Worm (Caenorhabditis elegans): ENCODE measurements around the gene C52E4.12.

C52E4.12 gene

DNA sequence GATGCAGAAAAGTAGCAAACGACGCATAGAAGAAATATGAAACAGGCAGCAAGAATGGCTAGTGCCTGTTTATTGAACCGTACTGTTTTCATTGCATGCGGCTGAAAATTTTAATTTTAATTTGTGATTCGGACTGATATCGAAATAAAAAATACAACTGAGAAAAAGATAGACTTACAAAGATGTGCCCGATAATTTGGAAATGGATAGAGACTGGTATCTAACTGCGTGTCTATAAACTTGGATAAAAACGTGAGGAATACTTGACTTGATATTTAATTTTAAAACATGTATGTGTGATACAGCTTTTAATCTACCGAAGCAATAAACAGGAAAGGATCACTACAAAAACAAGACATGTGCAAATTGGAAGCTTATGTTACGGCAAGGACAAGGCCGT lies 10.6 kb upstream of the C52E4.12 start, which contains the start of gene mans-2:
Gene mans-2 (minus strand): TSS at position 101 of the 400 bp plus-strand sequence.
- TF ChIP-seq ceh-19 (GFP tag; optimal IDR thresholded peaks at IDR 0.05) (no peak), ahr-1 (tag; optimal IDR thresholded peaks at IDR 0.05) (no peak), ref-2 (tag; optimal IDR thresholded peaks at IDR 0.05) (no peak), fkh-6 (tag; optimal IDR thresholded peaks at IDR 0.05) (no peak), lin-11 (tag; optimal IDR thresholded peaks at IDR 0.05) (no peak), hlh-8 (tag; optimal IDR thresholded peaks at IDR 0.05) (no peak), ceh-9 (tag; optimal IDR thresholded peaks at IDR 0.05) (no peak), ztf-16 (tag; optimal IDR thresholded peaks at IDR 0.05) (no peak), ceh-34 (tag; optimal IDR thresholded peaks at IDR 0.05) (no peak), unc-42 (tag; optimal IDR thresholded peaks at IDR 0.05) (no peak), unc-55 (GFP tag; optimal IDR thresholded peaks at IDR 0.05) (no peak), T23F11.4 (GFP tag; optimal IDR thresholded peaks at IDR 0.05) (no peak), hlh-30 (tag; optimal IDR thresholded peaks at IDR 0.05; ENCODE audit: insufficient read depth) (no peak), madf-2 (tag; optimal IDR thresholded peaks at IDR 0.05) (no peak), ceh-14 (tag; optimal IDR thresholded peaks at IDR 0.05) (no peak), eyg-1 (tag; optimal IDR thresholded peaks at IDR 0.05) (no peak), nhr-11 (tag; optimal IDR thresholded peaks at IDR 0.05) (no peak), ceh-30 (tag; optimal IDR thresholded peaks at IDR 0.05) (no peak), dve-1 (tag; optimal IDR thresholded peaks at IDR 0.05) (no peak)

DNA sequence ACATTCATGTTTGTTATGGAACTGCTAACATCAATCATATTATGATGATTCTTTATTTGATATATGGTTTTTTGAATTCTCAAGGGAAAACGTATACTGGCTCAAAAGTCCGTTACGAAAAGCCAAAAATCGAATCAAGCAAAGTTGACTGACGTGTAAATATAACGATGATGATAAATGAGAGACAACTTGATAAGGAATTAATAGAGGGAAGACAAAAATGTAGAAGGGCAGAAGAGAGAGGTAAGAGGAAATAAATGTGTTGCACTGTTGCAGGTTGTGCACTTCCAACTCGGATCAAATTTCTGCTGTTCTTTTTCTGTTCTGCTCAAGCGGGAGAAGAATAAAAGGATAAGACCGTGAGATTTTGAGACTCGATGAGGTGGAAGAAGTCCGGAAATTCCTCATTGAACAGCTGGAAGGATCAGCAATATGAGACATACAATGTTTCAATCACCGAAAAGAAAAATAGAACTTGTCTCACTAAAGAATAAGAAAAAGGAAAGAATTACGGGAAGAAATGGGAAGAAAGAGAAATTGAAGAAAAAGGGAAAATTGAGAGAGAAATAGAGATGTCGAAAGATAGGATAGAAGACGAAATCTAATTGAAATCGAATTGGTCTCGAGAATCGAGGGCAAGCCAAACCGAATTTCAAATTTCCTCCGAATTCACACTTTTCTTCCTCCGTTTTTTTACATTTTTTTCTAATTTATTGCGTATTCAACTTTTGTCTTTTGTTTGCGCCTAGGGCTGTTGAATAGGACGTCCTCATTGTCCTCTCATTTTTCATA lies 9.7 kb upstream of the C52E4.12 start:
- TF ChIP-seq unc-42 (tag; optimal IDR thresholded peaks at IDR 0.05): peak; percentile 96
- no peak for TF ChIP-seq ceh-48 (tag; optimal IDR thresholded peaks at IDR 0.05)

DNA sequence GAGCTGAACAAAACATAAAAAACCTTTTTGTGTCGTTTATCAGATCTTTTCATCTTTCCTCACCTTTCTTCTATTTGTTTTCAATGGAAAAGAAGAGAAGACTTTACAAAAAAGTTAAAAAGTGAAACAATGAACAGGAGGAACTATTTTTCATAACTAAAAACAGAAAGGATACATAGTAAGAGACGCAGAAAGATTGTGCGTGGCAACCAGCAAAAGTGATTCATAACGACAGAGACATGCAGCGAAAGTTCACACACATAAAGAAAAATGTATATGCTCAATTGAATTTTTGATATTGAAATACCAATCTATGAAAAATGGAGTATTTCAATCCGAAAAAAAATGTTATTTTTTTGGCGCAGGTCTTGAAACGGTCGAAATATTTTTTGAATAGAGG lies 6.1 kb upstream of the C52E4.12 start:
- no peak for TF ChIP-seq madf-2 (tag; optimal IDR thresholded peaks at IDR 0.05)
- TF ChIP-seq hlh-15 (tag; optimal IDR thresholded peaks at IDR 0.05): no peak
- TF ChIP-seq ets-4 (tag; optimal IDR thresholded peaks at IDR 0.05): no peak
- TF ChIP-seq C38D4.7 (GFP tag; optimal IDR thresholded peaks at IDR 0.05): no peak
- no peak for TF ChIP-seq pha-4 (tag; optimal IDR thresholded peaks at IDR 0.05)
- no peak for TF ChIP-seq K02D7.2 (tag; optimal IDR thresholded peaks at IDR 0.05)
- TF ChIP-seq ceh-48 (tag; optimal IDR thresholded peaks at IDR 0.05): no peak
- no peak for TF ChIP-seq pros-1 (tag; optimal IDR thresholded peaks at IDR 0.05)
- TF ChIP-seq ttx-3 (tag; optimal IDR thresholded peaks at IDR 0.05): no peak
- no peak for TF ChIP-seq T23F11.4 (GFP tag; optimal IDR thresholded peaks at IDR 0.05)
- no peak for TF ChIP-seq ceh-45 (GFP tag; IDR thresholded peaks at IDR 0.05)
- no peak for TF ChIP-seq ref-2 (tag; optimal IDR thresholded peaks at IDR 0.05)
- no peak for TF ChIP-seq fax-1 (tag; optimal IDR thresholded peaks at IDR 0.05)

DNA sequence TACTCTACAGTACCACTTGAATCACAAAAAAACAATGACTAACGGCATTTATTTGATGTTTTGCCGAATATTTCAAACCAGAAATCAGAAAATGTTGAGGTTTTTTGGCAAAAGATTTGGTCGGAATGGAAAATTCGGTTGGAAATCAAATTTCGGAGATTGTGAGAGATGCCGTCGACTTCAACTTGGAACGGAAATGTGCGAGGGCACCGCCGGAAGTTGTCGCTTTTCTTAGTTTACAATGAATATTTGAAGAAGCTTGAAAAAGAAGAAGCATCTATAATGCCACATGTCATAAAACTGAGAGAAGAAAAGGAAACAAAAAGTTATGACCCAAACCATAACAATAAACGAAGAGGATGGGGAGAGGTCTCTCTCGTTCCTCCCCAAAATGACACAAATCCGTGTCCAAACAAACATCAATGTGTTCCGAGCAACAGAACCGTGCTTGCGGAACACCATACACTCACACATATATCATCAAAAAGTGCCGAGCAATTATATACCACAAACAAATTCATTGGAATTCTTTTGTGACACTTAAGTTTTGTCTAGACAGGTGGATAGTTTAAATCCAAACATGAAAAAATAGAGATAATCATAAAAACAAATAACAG lies 5.3 kb upstream of the C52E4.12 start:
- TF ChIP-seq unc-55 (GFP tag; optimal IDR thresholded peaks at IDR 0.05): no peak
- no peak for TF ChIP-seq ceh-48 (tag; optimal IDR thresholded peaks at IDR 0.05)
- no peak for TF ChIP-seq ceh-19 (GFP tag; optimal IDR thresholded peaks at IDR 0.05)
- TF ChIP-seq unc-42 (tag; optimal IDR thresholded peaks at IDR 0.05): peak; percentile 55

DNA sequence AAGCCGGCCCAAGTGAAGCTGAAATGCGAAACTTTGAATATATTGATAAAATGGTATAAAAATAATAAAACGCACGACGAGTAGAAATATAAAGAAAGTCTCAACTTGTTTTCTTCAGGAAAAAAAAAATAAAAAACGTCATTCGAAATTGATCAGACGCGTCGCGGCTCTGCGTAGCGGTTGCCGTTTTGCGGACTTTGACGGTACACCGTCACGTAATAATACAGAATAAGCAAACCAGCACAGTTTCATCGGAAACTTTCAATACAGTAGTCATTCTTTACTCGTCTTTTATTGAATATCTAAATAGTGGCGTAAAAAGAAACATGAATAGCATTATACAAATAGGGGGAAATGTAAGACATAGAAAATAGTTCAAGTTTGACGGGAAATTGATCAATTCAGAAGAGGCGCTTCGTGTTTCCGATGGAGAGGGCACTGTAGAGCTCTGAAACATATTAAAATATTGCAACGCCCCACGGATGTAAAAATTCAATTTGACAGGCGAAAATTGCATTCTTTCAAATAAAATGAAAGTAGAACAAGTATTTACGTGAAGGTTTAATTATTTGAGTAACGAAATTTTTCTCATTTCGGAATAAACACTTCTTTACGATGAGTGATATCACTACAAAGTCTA lies 2.1 kb upstream of the C52E4.12 start, which contains the start of the genes cyl-1 and C52E4.7:
Gene cyl-1 (minus strand): TSS at position 18 of the 640 bp plus-strand sequence.
Gene C52E4.7 (plus strand): TSS at position 590 of the 640 bp plus-strand sequence.
- TF ChIP-seq pax-1 (tag; optimal IDR thresholded peaks at IDR 0.05) (no peak), nfya-1 (tag; optimal IDR thresholded peaks at IDR 0.05) (peak; percentile 32), ets-4 (tag; optimal IDR thresholded peaks at IDR 0.05) (no peak), gmeb-2 (tag; optimal IDR thresholded peaks at IDR 0.05) (no peak), tbx-2 (tag; optimal IDR thresholded peaks at IDR 0.05) (peak; percentile 17), pat-9 (tag; optimal IDR thresholded peaks at IDR 0.05) (no peak), ceh-34 (tag; optimal IDR thresholded peaks at IDR 0.05) (peak; percentile 9), hlh-6 (tag; optimal IDR thresholded peaks at IDR 0.05) (no peak), T23F11.4 (GFP tag; optimal IDR thresholded peaks at IDR 0.05) (no peak), pha-2 (tag; optimal IDR thresholded peaks at IDR 0.05) (no peak), unc-55 (GFP tag; optimal IDR thresholded peaks at IDR 0.05) (no peak), ama-1 (optimal IDR thresholded peaks at IDR 0.05) (no peak), sdc-2 (tag; optimal IDR thresholded peaks at IDR 0.05) (peak; percentile 1), ceh-24 (tag; optimal IDR thresholded peaks at IDR 0.05) (no peak), Y22D7AL.16 (tag; optimal IDR thresholded peaks at IDR 0.05) (no peak), sox-4 (tag; optimal IDR thresholded peaks at IDR 0.05) (no peak), ceh-31 (tag; optimal IDR thresholded peaks at IDR 0.05) (peak; percentile 5)

Data from whole organism, late embryonic.